Fruit fly (Drosophila melanogaster): ENCODE results near the gene Grasp65.
A peak's percentile ranks its signal among the peaks of the same experiment; 100 is the strongest.

- peak; percentile 13 for TF ChIP-seq OdsH (GFP tag; optimal IDR thresholded peaks at IDR 0.05)
- TF ChIP-seq pan (optimal IDR thresholded peaks at IDR 0.05): no peak
- TF ChIP-seq Dfd (GFP tag; optimal IDR thresholded peaks at IDR 0.05): no peak
- TF ChIP-seq jim (GFP tag; optimal IDR thresholded peaks at IDR 0.05): no peak
These were observed 29.2 kb upstream of the Grasp65 start for dm6 chr3L:19895556-19895995.

Measured in whole organism, wandering third instar larva.